Fruit fly (Drosophila melanogaster) whole organism, embryonic: ENCODE results near the gene Acp29AB.

Source experiments
- Adf1 ChIP-seq: fragments of 200-800 bp; sonication (Bioruptor generic); IDR thresholded peaks from 2 replicates; pipeline ENCODE4 v1.3.6; 2022; ENCODE audit warnings: missing biosample characterization, missing genetic modification characterization
- B-H1 ChIP-seq: fragments of 200-800 bp; sonication (Bioruptor generic); IDR thresholded peaks from 3 replicates; pipeline ENCODE4 v1.3.6; 2022; ENCODE audit warnings: missing biosample characterization, missing genetic modification characterization
- CG10274 ChIP-seq: fragments of 200-800 bp; sonication (Bioruptor generic); optimal IDR thresholded peaks from 3 replicates; lab custom pipeline; 2017; ENCODE audit warnings: missing biosample characterization, mild to moderate bottlenecking, missing genetic modification characterization
- CG10462 ChIP-seq: fragments of 200-800 bp; sonication (Bioruptor generic); optimal IDR thresholded peaks from 2 replicates; lab custom pipeline; 2016; ENCODE audit warnings: missing biosample characterization, missing genetic modification characterization
- CG10565 ChIP-seq: fragments of 200-800 bp; sonication (Bioruptor generic); optimal IDR thresholded peaks from 3 replicates; lab custom pipeline; 2016; ENCODE audit warnings: missing biosample characterization, mild to moderate bottlenecking, missing genetic modification characterization
- CG11085 ChIP-seq: fragments of 200-800 bp; sonication (Bioruptor generic); IDR thresholded peaks from 2 replicates; pipeline ENCODE4 v1.3.6; 2022; ENCODE audit warnings: missing biosample characterization, missing genetic modification characterization
- CG12299 ChIP-seq: fragments of 200-800 bp; sonication (Bioruptor generic); optimal IDR thresholded peaks from 2 replicates; lab custom pipeline; 2018; ENCODE audit warnings: missing biosample characterization, mild to moderate bottlenecking, missing genetic modification characterization
- CG1233 ChIP-seq: fragments of 200-800 bp; sonication (Bioruptor generic); optimal IDR thresholded peaks from 4 replicates; lab custom pipeline; 2018; ENCODE audit warnings: missing biosample characterization, mild to moderate bottlenecking, missing genetic modification characterization
- CG12659 ChIP-seq: fragments of 200-800 bp; sonication (Bioruptor generic); optimal IDR thresholded peaks from 3 replicates; lab custom pipeline; 2017; ENCODE audit warnings: mild to moderate bottlenecking, missing biosample characterization, missing genetic modification reagents, missing genetic modification characterization
- CG13624 ChIP-seq: fragments of 200-800 bp; sonication (Bioruptor generic); optimal IDR thresholded peaks from 2 replicates; lab custom pipeline; 2016; ENCODE audit warnings: missing biosample characterization, missing genetic modification characterization
- CG18764 ChIP-seq: fragments of 200-800 bp; sonication (Bioruptor generic); optimal IDR thresholded peaks from 3 replicates; lab custom pipeline; 2016; ENCODE audit warnings: missing biosample characterization, missing genetic modification characterization
- CG32532 ChIP-seq: fragments of 200-800 bp; sonication (Bioruptor generic); IDR thresholded peaks from 2 replicates; pipeline ENCODE4 v1.3.6; 2022; ENCODE audit warnings: missing biosample characterization, missing genetic modification characterization
- CG3726 ChIP-seq: fragments of 200-800 bp; sonication (Bioruptor generic); IDR thresholded peaks from 3 replicates; pipeline ENCODE4, ENCODE4 v1.3.6; 2022; ENCODE audit warnings: missing biosample characterization, missing genetic modification characterization
- CG4404 ChIP-seq: fragments of 200-800 bp; sonication (Bioruptor generic); IDR thresholded peaks from 2 replicates; pipeline ENCODE4 v1.3.6; 2022; ENCODE audit warnings: missing biosample characterization, missing genetic modification characterization
- CG6254 ChIP-seq: fragments of 200-800 bp; sonication (Bioruptor generic); optimal IDR thresholded peaks from 3 replicates; lab custom pipeline; 2017; ENCODE audit warnings: mild to moderate bottlenecking, missing biosample characterization, missing genetic modification reagents, missing genetic modification characterization
- CG6683 ChIP-seq: fragments of 200-800 bp; sonication (Bioruptor generic); optimal IDR thresholded peaks from 2 replicates; lab custom pipeline; 2017; ENCODE audit warnings: missing biosample characterization, mild to moderate bottlenecking, missing genetic modification characterization, missing genetic modification reagents
- CG6765 ChIP-seq: fragments of 200-800 bp; sonication (Bioruptor generic); optimal IDR thresholded peaks from 3 replicates; lab custom pipeline; 2017; ENCODE audit warnings: missing biosample characterization, mild to moderate bottlenecking, missing genetic modification characterization
- CG6813 ChIP-seq: fragments of 200-800 bp; sonication (Bioruptor generic); optimal IDR thresholded peaks from 2 replicates; lab custom pipeline; 2017; ENCODE audit warnings: missing biosample characterization, missing genetic modification characterization, mild to moderate bottlenecking, moderate library complexity, missing genetic modification reagents
- CG7839 ChIP-seq: fragments of 200-800 bp; sonication (Bioruptor generic); optimal IDR thresholded peaks from 3 replicates; lab custom pipeline; 2018; ENCODE audit warnings: missing biosample characterization, mild to moderate bottlenecking, missing genetic modification characterization, moderate library complexity
- CG8290 ChIP-seq, 3 experiments: fragments of 200-800 bp; sonication (Bioruptor generic); optimal IDR thresholded peaks; 2 replicates each; lab custom pipeline; 2016 to 2019; ENCODE audit warnings: missing biosample characterization in 3 of 3, missing genetic modification characterization in 3 of 3, mild to moderate bottlenecking in 2 of 3, moderate library complexity in 1 of 3
- CG9727 ChIP-seq: fragments of 200-800 bp; sonication (Bioruptor generic); optimal IDR thresholded peaks from 3 replicates; lab custom pipeline; 2017; ENCODE audit warnings: missing biosample characterization, mild to moderate bottlenecking, missing genetic modification characterization
- Doc2 ChIP-seq: fragments of 200-800 bp; sonication (Bioruptor generic); IDR thresholded peaks from 2 replicates; pipeline ENCODE4 v1.3.6; 2022; ENCODE audit warnings: missing biosample characterization, missing genetic modification characterization
- HLH4C ChIP-seq: fragments of 200-800 bp; sonication (Bioruptor generic); IDR thresholded peaks from 3 replicates; pipeline ENCODE4 v1.3.6; 2022; ENCODE audit warnings: missing biosample characterization, missing genetic modification characterization; ENCODE audit not compliant: partially characterized antibody
- HmgZ ChIP-seq: fragments of 200-800 bp; sonication (Bioruptor generic); optimal IDR thresholded peaks from 2 replicates; lab custom pipeline; 2018; ENCODE audit warnings: missing biosample characterization, mild to moderate bottlenecking, missing genetic modification characterization
- Hr51 ChIP-seq, 2 experiments: fragments of 200-800 bp; sonication (Bioruptor generic); optimal IDR thresholded peaks; 2 replicates in 1 of 2; 3 replicates in 1 of 2; lab custom pipeline; 2016 to 2018; ENCODE audit warnings: missing biosample characterization in 2 of 2, missing genetic modification characterization in 2 of 2, mild to moderate bottlenecking in 1 of 2, moderate library complexity in 1 of 2
- Mad ChIP-seq: fragments of 200-800 bp; sonication (Bioruptor generic); optimal IDR thresholded peaks from 2 replicates; lab custom pipeline; 2016; ENCODE audit warnings: missing biosample characterization, missing genetic modification characterization
- Med ChIP-seq: fragments of 200-800 bp; sonication (Bioruptor generic); peaks from one replicate; lab custom pipeline; 2016; ENCODE audit warnings: missing biosample characterization, missing genetic modification characterization, mild to moderate bottlenecking, inconsistent platforms, moderate library complexity
- Scr ChIP-seq: fragments of 200-800 bp; sonication (Bioruptor generic); IDR thresholded peaks from 2 replicates; pipeline ENCODE4 v1.3.6; 2022; ENCODE audit warnings: missing biosample characterization, missing genetic modification characterization; ENCODE audit not compliant: partially characterized antibody
- Ssrp ChIP-seq: fragments of 200-800 bp; sonication (Bioruptor generic); optimal IDR thresholded peaks from 2 replicates; lab custom pipeline; 2018; ENCODE audit warnings: missing biosample characterization, mild to moderate bottlenecking, missing genetic modification characterization, moderate library complexity
- Taf1 ChIP-seq: fragments of 200-800 bp; sonication (Bioruptor generic); IDR thresholded peaks from 2 replicates; pipeline ENCODE4 v1.3.6; 2022; ENCODE audit warnings: missing biosample characterization, missing genetic modification characterization
- corto ChIP-seq: fragments of 200-800 bp; sonication (Bioruptor generic); optimal IDR thresholded peaks from 2 replicates; lab custom pipeline; 2016; ENCODE audit warnings: missing biosample characterization, mild to moderate bottlenecking, missing genetic modification characterization, moderate library complexity
- crc ChIP-seq: fragments of 200-800 bp; sonication (Bioruptor generic); optimal IDR thresholded peaks from 2 replicates; lab custom pipeline; 2016; ENCODE audit warnings: missing biosample characterization, missing genetic modification characterization
- gro ChIP-seq: fragments of 200-800 bp; sonication (Bioruptor generic); optimal IDR thresholded peaks from 2 replicates; lab custom pipeline; 2016; ENCODE audit warnings: missing biosample characterization, missing genetic modification characterization
- h ChIP-seq: fragments of >200 bp; optimal IDR thresholded peaks from 2 replicates; lab custom pipeline; 2017
- lmd ChIP-seq: fragments of 200-800 bp; sonication (Bioruptor generic); IDR thresholded peaks from 2 replicates; pipeline ENCODE4 v1.3.6; 2022; ENCODE audit warnings: missing biosample characterization, missing genetic modification characterization
- maf-S ChIP-seq: fragments of 200-800 bp; sonication (Bioruptor generic); optimal IDR thresholded peaks from 2 replicates; lab custom pipeline; 2016; ENCODE audit warnings: missing biosample characterization, missing genetic modification characterization
- nau ChIP-seq: fragments of 200-800 bp; sonication (Bioruptor generic); optimal IDR thresholded peaks from 3 replicates; lab custom pipeline; 2017; ENCODE audit warnings: missing biosample characterization, mild to moderate bottlenecking, missing genetic modification characterization, missing genetic modification reagents
- nerfin-2 ChIP-seq: fragments of 200-800 bp; sonication (Bioruptor generic); IDR thresholded peaks from 2 replicates; pipeline ENCODE4 v1.3.6; 2022; ENCODE audit warnings: missing biosample characterization, missing genetic modification characterization; ENCODE audit not compliant: partially characterized antibody
- nmo ChIP-seq: fragments of 200-800 bp; sonication (Bioruptor generic); optimal IDR thresholded peaks from 2 replicates; lab custom pipeline; 2018; ENCODE audit warnings: missing biosample characterization, mild to moderate bottlenecking, missing genetic modification characterization, moderate library complexity
- nom ChIP-seq: fragments of 200-800 bp; sonication (Bioruptor generic); optimal IDR thresholded peaks from 2 replicates; lab custom pipeline; 2017; ENCODE audit warnings: missing biosample characterization, missing genetic modification characterization, mild to moderate bottlenecking, moderate library complexity, missing genetic modification reagents
- odd ChIP-seq: fragments of 200-800 bp; sonication (Bioruptor generic); optimal IDR thresholded peaks from 2 replicates; lab custom pipeline; 2017; ENCODE audit warnings: missing biosample characterization, mild to moderate bottlenecking, missing genetic modification characterization
- pfk ChIP-seq: fragments of 200-800 bp; sonication (Bioruptor generic); optimal IDR thresholded peaks from 2 replicates; lab custom pipeline; 2018; ENCODE audit warnings: missing biosample characterization, mild to moderate bottlenecking, missing genetic modification characterization, moderate library complexity
- psq ChIP-seq: fragments of 200-800 bp; sonication (Bioruptor generic); optimal IDR thresholded peaks from 2 replicates; lab custom pipeline; 2017; ENCODE audit warnings: missing biosample characterization, missing genetic modification characterization
- pum ChIP-seq: fragments of 200-800 bp; sonication (Bioruptor generic); optimal IDR thresholded peaks from 2 replicates; lab custom pipeline; 2016; ENCODE audit warnings: missing biosample characterization, missing genetic modification characterization
- seq ChIP-seq: fragments of 200-800 bp; sonication (Bioruptor generic); IDR thresholded peaks from 2 replicates; pipeline ENCODE4 v1.3.6; 2022; ENCODE audit warnings: missing biosample characterization, missing genetic modification characterization
- shn ChIP-seq: fragments of 200-800 bp; sonication (Bioruptor generic); optimal IDR thresholded peaks from 3 replicates; lab custom pipeline; 2016; ENCODE audit warnings: missing biosample characterization, missing genetic modification characterization
- sim ChIP-seq: fragments of 200-800 bp; sonication (Bioruptor generic); IDR thresholded peaks from 2 replicates; pipeline ENCODE4 v1.3.6; 2022; ENCODE audit warnings: missing biosample characterization, missing genetic modification characterization
- slbo ChIP-seq: fragments of 200-800 bp; sonication (Bioruptor generic); IDR thresholded peaks from 2 replicates; pipeline ENCODE4 v1.3.6; 2022; ENCODE audit warnings: missing biosample characterization, missing genetic modification characterization
- tap ChIP-seq: fragments of 200-800 bp; optimal IDR thresholded peaks from 3 replicates; lab custom pipeline; 2019; ENCODE audit warnings: missing biosample characterization, mild to moderate bottlenecking, missing genetic modification characterization, moderate library complexity
- tgo ChIP-seq: fragments of 200-800 bp; sonication (Bioruptor generic); IDR thresholded peaks from 3 replicates; pipeline ENCODE4 v1.3.6; 2022; ENCODE audit warnings: missing biosample characterization, missing genetic modification characterization

The Acp29AB gene

dm6 chr2L:8416350-8417046, 23.5 kb upstream of the Acp29AB start (continued):
- TF ChIP-seq B-H1 (GFP tag; lab: Robert Waterston, UW) (no peak), CG18764 (no peak), gro (GFP tag; lab: Kevin White, UChicago) (peak; percentile 24), seq (GFP tag; lab: Robert Waterston, UW) (no peak), nerfin-2 (GFP tag; lab: Robert Waterston, UW) (no peak), h (lab: Kevin White, UChicago) (no peak), CG1233 (GFP tag; lab: Kevin White, UChicago) (no peak), CG6683 (no peak), CG32532 (GFP tag; lab: Robert Waterston, UW) (0 out of 2 replicates have a peak, but pooled peaks have one; percentile 41), CG9727 (peak; percentile 22), nau (GFP tag; lab: Kevin White, UChicago) (no peak), maf-S (GFP tag; lab: Kevin White, UChicago) (no peak), CG12299 (tag; lab: Kevin White, UChicago) (no peak), CG4404 (GFP tag; lab: Robert Waterston, UW) (no peak), corto (GFP tag; lab: Kevin White, UChicago) (peak; percentile 21), Doc2 (no peak), HLH4C (GFP tag; lab: Robert Waterston, UW) (0 out of 3 replicates have a peak, but pooled peaks have one; percentile 34), crc (GFP tag; lab: Kevin White, UChicago) (no peak), Scr (GFP tag; lab: Robert Waterston, UW) (no peak), slbo (GFP tag; lab: Robert Waterston, UW) (no peak), tap (tag; lab: Kevin White, UChicago) (no peak), CG7839 (tag; lab: Kevin White, UChicago) (no peak), tgo (no peak), nom (peak; percentile 83), CG10565 (GFP tag; lab: Kevin White, UChicago) (no peak), Mad (GFP tag; lab: Kevin White, UChicago) (no peak), pum (peak; percentile 8), CG6254 (peak; percentile 21), psq (GFP tag; lab: Kevin White, UChicago) (peak; percentile 69), CG3726 (GFP tag; lab: Robert Waterston, UW) (no peak), Taf1 (no peak), sim (GFP tag; lab: Robert Waterston, UW) (0 out of 2 replicates have a peak, but pooled peaks have one; percentile 5), lmd (no peak), pfk (GFP tag; lab: Kevin White, UChicago) (no peak), CG10274 (GFP tag; lab: Kevin White, UChicago) (no peak), Ssrp (tag; lab: Kevin White, UChicago) (no peak), CG6813 (GFP tag; lab: Kevin White, UChicago) (peak; percentile 4), CG8290 (GFP tag; optimal IDR thresholded peaks at IDR 0.05; lab: Kevin White, UChicago) (no peak), CG8290 (tag; optimal IDR thresholded peaks at IDR 0.05; lab: Kevin White, UChicago) (no peak), HmgZ (tag; lab: Kevin White, UChicago) (no peak), CG12659 (no peak), CG6765 (no peak), nmo (no peak), CG11085 (GFP tag; lab: Robert Waterston, UW) (no peak), shn (no peak), CG10462 (GFP tag; lab: Kevin White, UChicago) (no peak), Adf1 (peak; percentile 98), odd (GFP tag; lab: Kevin White, UChicago) (no peak), CG13624 (GFP tag; lab: Kevin White, UChicago) (peak; percentile 79), Hr51 (GFP tag; optimal IDR thresholded peaks at IDR 0.05; lab: Kevin White, UChicago) (no peak), Med (GFP tag; lab: Kevin White, UChicago) (peak; percentile 80)
